Worm (Caenorhabditis elegans) whole organism, late embryonic: ENCODE measurements around the gene Y43F8B.20.

Experiments used
- C38D4.7 ChIP-seq: fragments of 200-800 bp; sonication (Bioruptor generic); optimal IDR thresholded peaks from 2 replicates; lab custom pipeline; 2018; ENCODE audit warnings: mild to moderate bottlenecking, missing genetic modification characterization, moderate library complexity, missing compliant biosample characterization
- K02D7.2 ChIP-seq: sonication (generic microtip); optimal IDR thresholded peaks from 2 replicates; lab custom pipeline; 2017; ENCODE audit warnings: mild to moderate bottlenecking, missing genetic modification characterization, missing compliant biosample characterization
- T23F11.4 ChIP-seq: fragments of 200-800 bp; sonication (Bioruptor generic); optimal IDR thresholded peaks from 2 replicates; lab custom pipeline; 2018; ENCODE audit warnings: mild to moderate bottlenecking, missing genetic modification characterization, missing compliant biosample characterization
- ama-1 ChIP-seq: fragments of 150-350 bp; optimal IDR thresholded peaks from 2 replicates; lab custom pipeline; 2014
- ceh-14 ChIP-seq: sonication (generic microtip); optimal IDR thresholded peaks from 2 replicates; lab custom pipeline; 2016; ENCODE audit warnings: missing genotype, missing genetic modification characterization, missing compliant biosample characterization
- ceh-18 ChIP-seq: sonication (generic microtip); optimal IDR thresholded peaks from 2 replicates; lab custom pipeline; 2016; ENCODE audit warnings: missing genetic modification characterization, missing compliant biosample characterization
- ceh-19 ChIP-seq: fragments of 200-800 bp; sonication (Bioruptor generic); optimal IDR thresholded peaks from 2 replicates; lab custom pipeline; 2018; ENCODE audit warnings: mild to moderate bottlenecking, missing genetic modification characterization, missing compliant biosample characterization
- ceh-2 ChIP-seq: sonication (generic microtip); optimal IDR thresholded peaks from 2 replicates; lab custom pipeline; 2016; ENCODE audit warnings: missing genotype, missing genetic modification characterization, missing compliant biosample characterization
- ceh-22 ChIP-seq: sonication (generic microtip); optimal IDR thresholded peaks from 2 replicates; lab custom pipeline; 2017; ENCODE audit warnings: missing biosample characterization, missing genetic modification characterization
- ceh-30 ChIP-seq: fragments of 150-350 bp; optimal IDR thresholded peaks from 2 replicates; lab custom pipeline; 2014; ENCODE audit warnings: missing biosample characterization, missing genetic modification characterization
- ceh-34 ChIP-seq: sonication (generic microtip); optimal IDR thresholded peaks from 2 replicates; lab custom pipeline; 2016; ENCODE audit warnings: mild to moderate bottlenecking, missing genetic modification characterization, missing compliant biosample characterization
- ceh-45 ChIP-seq: fragments of 200-800 bp; sonication (Bioruptor generic); IDR thresholded peaks from 2 replicates; pipeline ENCODE4 v1.3.6; 2022; ENCODE audit warnings: missing genetic modification reagents, missing genetic modification characterization, missing compliant biosample characterization
- ceh-48 ChIP-seq: sonication (generic microtip); optimal IDR thresholded peaks from 2 replicates; lab custom pipeline; 2016; ENCODE audit warnings: missing genetic modification characterization, inconsistent platforms, missing compliant biosample characterization
- dve-1 ChIP-seq: sonication (generic microtip); optimal IDR thresholded peaks from 2 replicates; lab custom pipeline; 2017; ENCODE audit warnings: antibody characterized with exemption, mild to moderate bottlenecking, missing genetic modification characterization, missing compliant biosample characterization
- elt-2 ChIP-seq: sonication (generic microtip); optimal IDR thresholded peaks from 2 replicates; lab custom pipeline; 2016; ENCODE audit warnings: missing genetic modification reagents, missing genetic modification characterization, missing compliant biosample characterization
- elt-4 ChIP-seq: sonication (generic microtip); optimal IDR thresholded peaks from 2 replicates; lab custom pipeline; 2016; ENCODE audit warnings: missing genetic modification characterization, missing compliant biosample characterization
- eyg-1 ChIP-seq: sonication (generic microtip); optimal IDR thresholded peaks from 2 replicates; lab custom pipeline; 2016; ENCODE audit warnings: missing genotype, missing genetic modification characterization, missing compliant biosample characterization
- fkh-10 ChIP-seq: fragments of 150-350 bp; optimal IDR thresholded peaks from 2 replicates; lab custom pipeline; 2014; ENCODE audit warnings: missing biosample characterization, missing genetic modification reagents, missing genetic modification characterization
- fkh-6 ChIP-seq: sonication (generic microtip); optimal IDR thresholded peaks from 2 replicates; lab custom pipeline; 2016; ENCODE audit warnings: missing genetic modification characterization, missing compliant biosample characterization
- gmeb-2 ChIP-seq: sonication (generic microtip); optimal IDR thresholded peaks from 2 replicates; lab custom pipeline; 2016; ENCODE audit warnings: missing genetic modification characterization, inconsistent platforms, missing compliant biosample characterization
- hlh-30 ChIP-seq: sonication (generic microtip); optimal IDR thresholded peaks from 2 replicates; lab custom pipeline; 2017; ENCODE audit warnings: antibody characterized with exemption, missing genetic modification characterization, missing compliant biosample characterization; ENCODE audit not compliant: insufficient read depth
- hlh-6 ChIP-seq: sonication (generic microtip); optimal IDR thresholded peaks from 2 replicates; lab custom pipeline; 2016; ENCODE audit warnings: missing genotype, missing genetic modification characterization, missing compliant biosample characterization
- lin-11 ChIP-seq: fragments of 200-800 bp; sonication (Bioruptor generic); optimal IDR thresholded peaks from 2 replicates; lab custom pipeline; 2018; ENCODE audit warnings: mild to moderate bottlenecking, missing genetic modification characterization, missing compliant biosample characterization
- madf-2 ChIP-seq: sonication (generic microtip); optimal IDR thresholded peaks from 2 replicates; lab custom pipeline; 2017; ENCODE audit warnings: missing genetic modification characterization, missing compliant biosample characterization
- mec-3 ChIP-seq: sonication (generic microtip); optimal IDR thresholded peaks from 2 replicates; lab custom pipeline; 2016; ENCODE audit warnings: borderline replicate concordance, missing genetic modification characterization, missing compliant biosample characterization
- nfya-1 ChIP-seq: sonication (generic microtip); optimal IDR thresholded peaks from 2 replicates; lab custom pipeline; 2017; ENCODE audit warnings: missing genetic modification characterization, mild to moderate bottlenecking, missing compliant biosample characterization, antibody characterized with exemption, moderate library complexity
- nhr-232 ChIP-seq: sonication (generic microtip); optimal IDR thresholded peaks from 2 replicates; lab custom pipeline; 2016; ENCODE audit warnings: missing genetic modification characterization, missing compliant biosample characterization
- odd-2 ChIP-seq: sonication (generic microtip); optimal IDR thresholded peaks from 2 replicates; lab custom pipeline; 2017; ENCODE audit warnings: antibody characterized with exemption, mild to moderate bottlenecking, missing genetic modification characterization, missing compliant biosample characterization
- pag-3 ChIP-seq: sonication (generic microtip); optimal IDR thresholded peaks from 2 replicates; lab custom pipeline; 2016; ENCODE audit warnings: missing compliant biosample characterization, missing genetic modification characterization, borderline replicate concordance
- pqm-1 ChIP-seq: sonication (generic microtip); optimal IDR thresholded peaks from 2 replicates; lab custom pipeline; 2016; ENCODE audit warnings: missing genetic modification characterization, missing compliant biosample characterization
- pros-1 ChIP-seq: fragments of 150-350 bp; optimal IDR thresholded peaks from 2 replicates; lab custom pipeline; 2014; ENCODE audit warnings: missing biosample characterization, missing genetic modification reagents, missing genetic modification characterization
- rnt-1 ChIP-seq: sonication (generic microtip); optimal IDR thresholded peaks from 2 replicates; lab custom pipeline; 2016; ENCODE audit warnings: missing genetic modification characterization, missing compliant biosample characterization
- sdc-2 ChIP-seq: sonication (generic microtip); optimal IDR thresholded peaks from 2 replicates; lab custom pipeline; 2016; ENCODE audit warnings: missing genotype, missing genetic modification characterization, missing compliant biosample characterization
- sox-4 ChIP-seq: sonication (generic microtip); optimal IDR thresholded peaks from 2 replicates; lab custom pipeline; 2017; ENCODE audit warnings: mild to moderate bottlenecking, missing genetic modification characterization, inconsistent platforms, missing compliant biosample characterization
- tbx-2 ChIP-seq: sonication (generic microtip); optimal IDR thresholded peaks from 2 replicates; lab custom pipeline; 2016; ENCODE audit warnings: missing genetic modification characterization, missing compliant biosample characterization
- tbx-7 ChIP-seq: sonication (generic microtip); optimal IDR thresholded peaks from 2 replicates; lab custom pipeline; 2016; ENCODE audit warnings: missing genotype, missing genetic modification characterization, missing compliant biosample characterization
- ttx-3 ChIP-seq: sonication (generic microtip); optimal IDR thresholded peaks from 2 replicates; lab custom pipeline; 2016; ENCODE audit warnings: missing genetic modification reagents, missing genetic modification characterization, missing compliant biosample characterization
- unc-3 ChIP-seq, 2 experiments: fragments of 200-800 bp in 1 of 2; sonication (Bioruptor generic) in 1 of 2; sonication (generic microtip) in 1 of 2; conservative IDR thresholded peaks in 1 of 2; optimal IDR thresholded peaks in 1 of 2; 2 replicates each; pipeline versions ENCODE4 v1.3.6 to Lab custom; 2016 to 2022; ENCODE audit warnings: missing compliant biosample characterization in 2 of 2, missing genetic modification characterization in 2 of 2, missing genetic modification reagents in 1 of 2
- unc-55 ChIP-seq: sonication (generic microtip); optimal IDR thresholded peaks from 2 replicates; lab custom pipeline; 2017; ENCODE audit warnings: missing biosample characterization, missing genetic modification reagents, missing genetic modification characterization
- zip-5 ChIP-seq: sonication (generic microtip); optimal IDR thresholded peaks from 2 replicates; lab custom pipeline; 2016; ENCODE audit warnings: missing genetic modification characterization, missing compliant biosample characterization
- ztf-16 ChIP-seq: sonication (generic microtip); optimal IDR thresholded peaks from 2 replicates; lab custom pipeline; 2017; ENCODE audit warnings: missing genetic modification characterization, missing compliant biosample characterization

Gene Y43F8B.20

DNA sequence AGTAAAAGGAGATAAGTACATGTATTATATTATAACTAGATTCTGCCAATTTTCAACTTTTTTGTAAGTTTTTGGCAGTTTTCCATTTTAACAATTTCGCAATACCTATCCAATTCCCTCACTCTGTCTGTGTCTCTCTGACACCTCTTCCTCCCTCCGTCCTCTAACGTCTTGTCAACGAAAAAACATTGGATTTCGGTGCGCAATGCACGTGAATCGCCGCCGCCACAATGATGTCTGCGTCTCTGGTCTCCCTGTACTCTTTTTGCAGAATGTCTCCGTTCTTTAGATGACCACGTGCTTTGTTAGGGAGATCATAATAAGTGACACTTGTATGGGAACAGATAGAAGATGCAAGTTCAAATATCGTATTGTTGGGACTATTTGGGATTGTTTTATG is 20.4 kb downstream of the Y43F8B.20 start (continued):
- TF ChIP-seq ceh-48 (tag; lab: Kevin White, UChicago) (no peak), ceh-30 (tag; lab: Kevin White, UChicago) (peak; percentile 48), hlh-30 (tag; lab: Kevin White, UChicago) (peak; percentile 97), tbx-7 (tag; lab: Kevin White, UChicago) (no peak), sox-4 (tag; lab: Kevin White, UChicago) (no peak), eyg-1 (tag; lab: Kevin White, UChicago) (no peak), tbx-2 (tag; lab: Kevin White, UChicago) (peak; percentile 84), ceh-19 (GFP tag; lab: Kevin White, UChicago) (no peak), rnt-1 (tag; lab: Kevin White, UChicago) (peak; percentile 70), ceh-14 (tag; lab: Kevin White, UChicago) (no peak), nfya-1 (tag; lab: Kevin White, UChicago) (peak; percentile 84), ceh-22 (no peak), madf-2 (tag; lab: Kevin White, UChicago) (no peak), unc-3 (GFP tag; conservative IDR thresholded peaks at IDR 0.05; lab: Robert Waterston, UW) (peak; percentile 47; the same call in 1 of the 2 replicates), unc-3 (tag; optimal IDR thresholded peaks at IDR 0.05; lab: Kevin White, UChicago) (no peak), pros-1 (no peak), ceh-18 (tag; lab: Kevin White, UChicago) (peak; percentile 62), hlh-6 (no peak), T23F11.4 (GFP tag; lab: Kevin White, UChicago) (no peak), sdc-2 (no peak), pag-3 (tag; lab: Kevin White, UChicago) (no peak), C38D4.7 (no peak), ceh-2 (tag; lab: Kevin White, UChicago) (no peak), nhr-232 (tag; lab: Kevin White, UChicago) (no peak), K02D7.2 (tag; lab: Kevin White, UChicago) (no peak), ceh-34 (tag; lab: Kevin White, UChicago) (peak; percentile 71), ttx-3 (no peak), lin-11 (no peak), zip-5 (tag; lab: Kevin White, UChicago) (no peak), ztf-16 (tag; lab: Kevin White, UChicago) (no peak), gmeb-2 (tag; lab: Kevin White, UChicago) (no peak), mec-3 (tag; lab: Kevin White, UChicago) (no peak)

- TF ChIP-seq dve-1, result peak; percentile 61
Measured at ce11 chrV:19528535-19528934, 21.1 kb downstream of the Y43F8B.20 start.

DNA sequence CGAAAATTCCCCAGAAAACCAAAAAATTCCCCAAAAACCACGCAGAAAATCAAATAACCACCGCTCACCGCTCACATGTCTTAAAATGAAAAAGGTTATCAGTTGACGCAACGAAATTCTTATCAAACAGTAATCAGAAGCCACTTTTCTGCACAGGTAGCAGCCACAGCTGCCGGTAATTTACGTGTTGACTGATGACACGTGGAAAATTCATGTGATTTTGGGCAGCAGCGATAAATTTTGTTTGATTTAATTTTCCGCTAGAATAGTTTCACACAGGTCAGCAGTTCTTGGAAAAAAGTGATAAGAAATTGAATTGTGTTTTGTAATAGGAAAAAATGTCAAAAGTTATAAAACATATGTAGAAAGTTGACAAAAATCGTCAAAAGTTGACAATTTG is 22.0 kb downstream of the Y43F8B.20 start:
- TF ChIP-seq ceh-45 (no peak), unc-3 (GFP tag; conservative IDR thresholded peaks at IDR 0.05; lab: Robert Waterston, UW) (no peak), unc-3 (tag; optimal IDR thresholded peaks at IDR 0.05; lab: Kevin White, UChicago) (no peak), K02D7.2 (tag; lab: Kevin White, UChicago) (no peak), elt-2 (tag; lab: Kevin White, UChicago) (peak; percentile 71), C38D4.7 (no peak), ceh-2 (tag; lab: Kevin White, UChicago) (no peak)

DNA sequence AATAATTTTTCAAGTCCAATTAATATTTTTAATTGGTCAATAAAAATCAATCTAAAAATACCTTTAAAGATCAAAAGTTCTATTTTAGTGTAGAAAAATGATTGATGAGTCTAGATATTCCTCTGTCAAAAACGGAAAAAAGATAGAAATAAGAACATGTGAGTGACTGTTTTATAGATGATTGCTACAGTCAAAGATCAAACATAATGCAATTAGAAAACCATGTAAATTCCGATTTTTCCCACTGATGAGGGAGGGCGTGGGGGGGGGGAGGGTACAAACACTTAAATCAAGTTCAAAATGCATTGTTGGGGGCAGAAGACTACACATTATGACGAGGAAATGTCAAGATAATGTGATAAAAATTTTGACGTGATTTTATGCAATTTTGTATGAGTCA is 23.4 kb downstream of the Y43F8B.20 start:
- TF ChIP-seq ama-1 (lab: Kevin White, UChicago), result no peak
- TF ChIP-seq unc-55 (GFP tag; lab: Kevin White, UChicago), result no peak
- no peak for TF ChIP-seq madf-2 (tag; lab: Kevin White, UChicago)
- TF ChIP-seq nfya-1 (tag; lab: Kevin White, UChicago), result no peak
- no peak for TF ChIP-seq rnt-1 (tag; lab: Kevin White, UChicago)
- no peak for TF ChIP-seq C38D4.7
- no peak for TF ChIP-seq K02D7.2 (tag; lab: Kevin White, UChicago)
- TF ChIP-seq ceh-14 (tag; lab: Kevin White, UChicago), result no peak
- no peak for TF ChIP-seq elt-4 (tag; lab: Kevin White, UChicago)
- TF ChIP-seq fkh-10, result no peak
- TF ChIP-seq elt-2 (tag; lab: Kevin White, UChicago), result no peak
- no peak for TF ChIP-seq odd-2
- no peak for TF ChIP-seq eyg-1 (tag; lab: Kevin White, UChicago)
- TF ChIP-seq fkh-6 (tag; lab: Kevin White, UChicago), result no peak
- no peak for TF ChIP-seq pqm-1 (tag; lab: Kevin White, UChicago)
